Worm (Caenorhabditis elegans) whole organism, L2 larva: ENCODE results near the gene ttr-3.

ENCODE experiments used
- R02D3.7 ChIP-seq: fragments of 150-350 bp; optimal IDR thresholded peaks from 2 replicates; lab custom pipeline; 2014; ENCODE audit warnings: missing biosample characterization, missing genetic modification characterization
- ceh-82 ChIP-seq: fragments of 150-350 bp; optimal IDR thresholded peaks from 2 replicates; lab custom pipeline; 2014; ENCODE audit warnings: missing biosample characterization, missing genetic modification characterization
- elt-3 ChIP-seq: sonication (generic microtip); optimal IDR thresholded peaks from 2 replicates; lab custom pipeline; 2017; ENCODE audit warnings: missing biosample characterization, missing genetic modification characterization
- lsy-2 ChIP-seq, 2 experiments: fragments of 150-350 bp in 1 of 2; sonication (generic microtip) in 1 of 2; optimal IDR thresholded peaks; 2 replicates each; lab custom pipeline; 2014 to 2017; ENCODE audit warnings: missing biosample characterization in 2 of 2, missing genetic modification characterization in 2 of 2
- nhr-77 ChIP-seq: fragments of 150-350 bp; optimal IDR thresholded peaks from 2 replicates; lab custom pipeline; 2014; ENCODE audit warnings: missing biosample characterization, missing genetic modification characterization
- unc-62 ChIP-seq: fragments of 150-350 bp; optimal IDR thresholded peaks from 2 replicates; lab custom pipeline; 2014; ENCODE audit warnings: missing biosample characterization, missing genetic modification reagents, missing genetic modification characterization

- TF ChIP-seq elt-3 = no peak
- TF ChIP-seq unc-62 = no peak
- TF ChIP-seq R02D3.7 = no peak
- TF ChIP-seq nhr-77 (tag; lab: Kevin White, UChicago) = no peak
- no peak for TF ChIP-seq lsy-2 (tag; optimal IDR thresholded peaks at IDR 0.05; lab: Kevin White, UChicago)
- TF ChIP-seq ceh-82 (tag; lab: Kevin White, UChicago) = no peak
These were observed 12.8 kb downstream of the ttr-3 start, which contains the start of gene cbp-3 for ce11 chrIII:9913722-9914121.
